Worm (Caenorhabditis elegans): ENCODE data around the gene F42C5.5.
A peak's percentile ranks its signal among the peaks of the same experiment; 100 is the strongest.

F42C5.5 gene

DNA sequence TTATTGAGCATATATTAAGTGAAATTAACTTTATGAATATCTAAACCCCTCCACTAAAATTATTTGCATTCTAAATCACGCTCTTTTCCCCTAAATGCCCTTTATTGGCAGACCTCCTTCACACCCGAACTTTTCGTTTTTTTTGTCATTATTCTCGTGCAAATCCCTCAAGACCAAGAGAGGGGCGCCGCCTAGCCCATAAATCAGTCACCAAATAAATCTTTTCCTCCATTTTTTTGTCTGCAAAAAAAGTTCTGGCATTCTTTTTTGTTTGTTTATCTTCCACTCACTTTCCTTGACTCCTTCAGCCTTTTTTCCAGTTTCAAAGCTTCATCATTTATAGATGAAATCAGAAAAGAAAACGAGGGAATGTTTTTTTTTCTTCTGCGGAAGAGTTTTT is 24.9 kb upstream of the F42C5.5 start:
- TF ChIP-seq nhr-237 (tag; optimal IDR thresholded peaks at IDR 0.05) (no peak), ZK546.5 (tag; optimal IDR thresholded peaks at IDR 0.05) (no peak), crh-2 (tag; optimal IDR thresholded peaks at IDR 0.05) (no peak), sma-9 (GFP tag; optimal IDR thresholded peaks at IDR 0.05) (peak; percentile 21), sma-9 (tag; optimal IDR thresholded peaks at IDR 0.05) (no peak), lin-11 (tag; optimal IDR thresholded peaks at IDR 0.05) (no peak), ama-1 (optimal IDR thresholded peaks at IDR 0.05) (no peak), blmp-1 (tag; optimal IDR thresholded peaks at IDR 0.05; ENCODE audit: insufficient read depth) (no peak), ztf-4 (tag; optimal IDR thresholded peaks at IDR 0.05) (no peak), lsy-2 (tag; optimal IDR thresholded peaks at IDR 0.05) (peak in 1 of 2 experiments; percentile 14), Y55F3AM.14 (GFP tag; optimal IDR thresholded peaks at IDR 0.05) (no peak), zag-1 (tag; optimal IDR thresholded peaks at IDR 0.05) (no peak), mab-5 (tag; optimal IDR thresholded peaks at IDR 0.05) (peak; percentile 73), ceh-16 (tag; optimal IDR thresholded peaks at IDR 0.05) (no peak), mdl-1 (tag; optimal IDR thresholded peaks at IDR 0.05) (peak in 1 of 2 experiments; percentile 6), peb-1 (tag; optimal IDR thresholded peaks at IDR 0.05) (no peak)

DNA sequence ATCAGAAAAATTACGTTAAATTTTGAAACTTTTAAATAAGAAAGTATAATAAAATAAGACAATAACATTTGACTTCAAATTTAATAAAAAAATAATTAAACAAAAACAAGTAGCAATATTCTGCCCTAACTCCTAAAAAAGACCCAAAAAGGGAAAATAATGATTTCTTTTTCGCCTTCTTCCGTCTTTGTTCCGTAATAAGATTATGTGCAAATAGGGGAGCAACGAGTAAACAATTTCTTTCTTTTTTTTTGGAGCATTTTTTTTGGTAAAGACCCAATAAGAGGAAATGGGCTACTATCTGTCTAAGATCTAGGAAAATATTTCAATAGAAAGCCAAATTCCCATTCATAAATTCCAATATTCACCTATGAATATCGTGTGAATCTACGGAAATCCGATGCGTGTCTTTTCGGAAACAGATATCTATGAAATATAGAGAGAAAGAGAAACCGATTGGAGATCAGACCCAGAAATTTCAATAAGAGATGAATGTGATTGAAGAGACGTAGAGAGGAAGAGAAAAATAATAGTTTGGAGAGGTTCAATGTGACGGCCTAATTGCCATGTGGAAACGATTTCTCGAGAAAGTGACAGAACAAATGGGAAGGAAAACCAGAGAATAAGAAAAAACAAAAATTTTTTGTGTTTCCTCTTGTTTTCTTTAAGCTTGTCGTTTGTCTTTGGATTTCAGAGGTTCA is 24.0 kb upstream of the F42C5.5 start:
- peak; percentile 47 for TF ChIP-seq nhr-25 (tag; optimal IDR thresholded peaks at IDR 0.05)
- TF ChIP-seq elt-1 (tag; optimal IDR thresholded peaks at IDR 0.05), result no peak
- no peak for TF ChIP-seq sem-4 (tag; optimal IDR thresholded peaks at IDR 0.05)
- peak; percentile 44 for TF ChIP-seq C34F6.9 (tag; optimal IDR thresholded peaks at IDR 0.05)
- no peak for TF ChIP-seq nhr-23 (tag; optimal IDR thresholded peaks at IDR 0.05)
- TF ChIP-seq fos-1 (tag; optimal IDR thresholded peaks at IDR 0.05), result no peak
- no peak for TF ChIP-seq unc-39 (tag; optimal IDR thresholded peaks at IDR 0.05)
- TF ChIP-seq blmp-1 (tag; optimal IDR thresholded peaks at IDR 0.05; ENCODE audit: insufficient read depth), result peak; percentile 19
- peak; percentile 1 for TF ChIP-seq crh-2 (tag; optimal IDR thresholded peaks at IDR 0.05)
- TF ChIP-seq nhr-77 (tag; optimal IDR thresholded peaks at IDR 0.05), result no peak
- TF ChIP-seq nhr-129 (tag; optimal IDR thresholded peaks at IDR 0.05), result peak; percentile 16
- no peak for TF ChIP-seq alr-1 (tag; optimal IDR thresholded peaks at IDR 0.05)
- TF ChIP-seq aly-2 (tag; optimal IDR thresholded peaks at IDR 0.05), result no peak
- TF ChIP-seq nhr-6 (tag; optimal IDR thresholded peaks at IDR 0.05), result peak; percentile 5
- TF ChIP-seq dmd-4 (tag; optimal IDR thresholded peaks at IDR 0.05), result no peak
- no peak for TF ChIP-seq nhr-237 (tag; optimal IDR thresholded peaks at IDR 0.05)
- no peak for TF ChIP-seq mbf-1 (tag; optimal IDR thresholded peaks at IDR 0.05)
- TF ChIP-seq F13H6.1 (tag; optimal IDR thresholded peaks at IDR 0.05), result no peak
- TF ChIP-seq ama-1 (optimal IDR thresholded peaks at IDR 0.05), result no peak
- no peak for TF ChIP-seq snpc-4 (tag; optimal IDR thresholded peaks at IDR 0.05)
- TF ChIP-seq lsy-2 (tag; optimal IDR thresholded peaks at IDR 0.05), result peak in 1 of 2 experiments; percentile 43
- TF ChIP-seq zag-1 (tag; optimal IDR thresholded peaks at IDR 0.05), result no peak
- TF ChIP-seq peb-1 (tag; optimal IDR thresholded peaks at IDR 0.05), result no peak
- no peak for TF ChIP-seq nhr-11 (tag; optimal IDR thresholded peaks at IDR 0.05)
- no peak for TF ChIP-seq ceh-16 (tag; optimal IDR thresholded peaks at IDR 0.05)
- TF ChIP-seq R02D3.7 (tag; optimal IDR thresholded peaks at IDR 0.05), result no peak
- TF ChIP-seq sma-9 (GFP tag; optimal IDR thresholded peaks at IDR 0.05), result peak; percentile 16
- no peak for TF ChIP-seq sma-9 (tag; optimal IDR thresholded peaks at IDR 0.05)
- TF ChIP-seq ceh-82 (tag; optimal IDR thresholded peaks at IDR 0.05), result no peak
- no peak for TF ChIP-seq nhr-21 (tag; optimal IDR thresholded peaks at IDR 0.05)
- TF ChIP-seq egl-27 (tag; optimal IDR thresholded peaks at IDR 0.05), result no peak
- no peak for TF ChIP-seq ztf-1 (GFP tag; conservative IDR thresholded peaks at IDR 0.05)
- no peak for TF ChIP-seq sma-3 (GFP tag; optimal IDR thresholded peaks at IDR 0.05)
- no peak for TF ChIP-seq unc-62 (GFP tag; optimal IDR thresholded peaks at IDR 0.05)
- TF ChIP-seq Y55F3AM.14 (GFP tag; optimal IDR thresholded peaks at IDR 0.05), result no peak
- TF ChIP-seq skn-1 (tag; optimal IDR thresholded peaks at IDR 0.05), result no peak
- TF ChIP-seq unc-55 (GFP tag; optimal IDR thresholded peaks at IDR 0.05), result no peak
- TF ChIP-seq ztf-11 (tag; optimal IDR thresholded peaks at IDR 0.05), result no peak
- no peak for TF ChIP-seq gmeb-1 (tag; optimal IDR thresholded peaks at IDR 0.05)
- no peak for TF ChIP-seq lin-39 (tag; optimal IDR thresholded peaks at IDR 0.05)
- no peak for TF ChIP-seq mdl-1 (tag; optimal IDR thresholded peaks at IDR 0.05)
- no peak for TF ChIP-seq mab-5 (tag; optimal IDR thresholded peaks at IDR 0.05)
- no peak for TF ChIP-seq elt-3 (tag; optimal IDR thresholded peaks at IDR 0.05)
- no peak for TF ChIP-seq nhr-12 (tag; optimal IDR thresholded peaks at IDR 0.05)
- no peak for TF ChIP-seq ztf-4 (tag; optimal IDR thresholded peaks at IDR 0.05)
- TF ChIP-seq lin-13 (GFP tag; optimal IDR thresholded peaks at IDR 0.05), result no peak
- no peak for TF ChIP-seq ZK546.5 (tag; optimal IDR thresholded peaks at IDR 0.05)
- TF ChIP-seq nhr-10 (tag; optimal IDR thresholded peaks at IDR 0.05), result no peak
- no peak for TF ChIP-seq lin-11 (tag; optimal IDR thresholded peaks at IDR 0.05)
